Worm (Caenorhabditis elegans): ENCODE results near the gene oac-56.

- TF ChIP-seq blmp-1 (tag; optimal IDR thresholded peaks at IDR 0.05) = no peak
- TF ChIP-seq lin-13 (tag; optimal IDR thresholded peaks at IDR 0.05) = no peak
- TF ChIP-seq unc-62 (GFP tag; optimal IDR thresholded peaks at IDR 0.05) = no peak
- TF ChIP-seq mep-1 (tag; optimal IDR thresholded peaks at IDR 0.05) = no peak
- TF ChIP-seq bed-3 (GFP tag; optimal IDR thresholded peaks at IDR 0.05) = no peak
- no peak for TF ChIP-seq nhr-12 (tag; optimal IDR thresholded peaks at IDR 0.05)
- TF ChIP-seq unc-39 (tag; optimal IDR thresholded peaks at IDR 0.05) = no peak
Measured at ce11 chrIV:14377850-14378249, 27.3 kb upstream of the oac-56 start.

Data from whole organism, mixed stage, embryonic.